Fruit fly (Drosophila melanogaster) whole organism, embryonic: ENCODE results near the gene Tim8.

Experiments
- Bteb2 ChIP-seq: fragments of 200-800 bp; sonication (Bioruptor generic); optimal IDR thresholded peaks from 2 replicates; lab custom pipeline; 2016; ENCODE audit warnings: missing biosample characterization, missing genetic modification characterization
- CG10321 ChIP-seq: fragments of 200-800 bp; sonication (Bioruptor generic); IDR thresholded peaks from 2 replicates; pipeline ENCODE4 v1.3.6; 2022; ENCODE audit warnings: missing biosample characterization, missing genetic modification characterization
- CG11085 ChIP-seq: fragments of 200-800 bp; sonication (Bioruptor generic); IDR thresholded peaks from 2 replicates; pipeline ENCODE4 v1.3.6; 2022; ENCODE audit warnings: missing biosample characterization, missing genetic modification characterization
- CG11247 ChIP-seq: fragments of 200-800 bp; sonication (Bioruptor generic); IDR thresholded peaks from 2 replicates; pipeline ENCODE4 v1.3.6; 2022; ENCODE audit warnings: missing biosample characterization, missing genetic modification characterization
- CG12071 ChIP-seq: fragments of 200-800 bp; sonication (Bioruptor generic); optimal IDR thresholded peaks from 3 replicates; lab custom pipeline; 2018; ENCODE audit warnings: missing biosample characterization, mild to moderate bottlenecking, missing genetic modification characterization
- CG12299 ChIP-seq: fragments of 200-800 bp; sonication (Bioruptor generic); optimal IDR thresholded peaks from 2 replicates; lab custom pipeline; 2018; ENCODE audit warnings: missing biosample characterization, mild to moderate bottlenecking, missing genetic modification characterization
- CG12769 ChIP-seq: fragments of 200-800 bp; sonication (Bioruptor generic); optimal IDR thresholded peaks from 2 replicates; lab custom pipeline; 2019; ENCODE audit warnings: missing biosample characterization, mild to moderate bottlenecking, missing genetic modification characterization, moderate library complexity
- CG12942 ChIP-seq: fragments of 200-800 bp; sonication (Bioruptor generic); optimal IDR thresholded peaks from 3 replicates; lab custom pipeline; 2016; ENCODE audit warnings: missing biosample characterization, missing genetic modification characterization
- CG13287 ChIP-seq: fragments of 200-800 bp; sonication (Bioruptor generic); IDR thresholded peaks from 2 replicates; pipeline ENCODE4 v1.3.6; 2022; ENCODE audit warnings: missing biosample characterization, missing genetic modification characterization; ENCODE audit not compliant: partially characterized antibody
- CG13424 ChIP-seq: fragments of 200-800 bp; sonication (Bioruptor generic); optimal IDR thresholded peaks from 2 replicates; lab custom pipeline; 2019; ENCODE audit warnings: missing biosample characterization, mild to moderate bottlenecking, missing genetic modification characterization, moderate library complexity
- CG15073 ChIP-seq: fragments of 200-800 bp; sonication (Bioruptor generic); optimal IDR thresholded peaks from 2 replicates; lab custom pipeline; 2016; ENCODE audit warnings: missing biosample characterization, missing genetic modification characterization
- CG17912 ChIP-seq: fragments of 200-800 bp; sonication (Bioruptor generic); optimal IDR thresholded peaks from 2 replicates; lab custom pipeline; 2018; ENCODE audit warnings: missing biosample characterization, mild to moderate bottlenecking, missing genetic modification characterization
- CG2199 ChIP-seq: fragments of 200-800 bp; sonication (Bioruptor generic); IDR thresholded peaks from 3 replicates; pipeline ENCODE4 v1.3.6; 2022; ENCODE audit warnings: missing biosample characterization, missing genetic modification characterization
- CG2889 ChIP-seq: fragments of 200-800 bp; sonication (Bioruptor generic); IDR thresholded peaks from 3 replicates; pipeline ENCODE4 v1.3.6; 2022; ENCODE audit warnings: missing biosample characterization, missing genetic modification characterization
- CG31224 ChIP-seq: fragments of 200-800 bp; sonication (Bioruptor generic); IDR thresholded peaks from 2 replicates; pipeline ENCODE4 v1.3.6; 2022; ENCODE audit warnings: missing biosample characterization, missing genetic modification characterization
- CG32772 ChIP-seq: fragments of 200-800 bp; sonication (Bioruptor generic); IDR thresholded peaks from 2 replicates; pipeline ENCODE4 v1.3.6; 2022; ENCODE audit warnings: missing biosample characterization, missing genetic modification characterization
- CG33213 ChIP-seq: fragments of 200-800 bp; sonication (Bioruptor generic); optimal IDR thresholded peaks from 3 replicates; lab custom pipeline; 2016; ENCODE audit warnings: missing biosample characterization, missing genetic modification characterization
- CG3726 ChIP-seq: fragments of 200-800 bp; sonication (Bioruptor generic); IDR thresholded peaks from 3 replicates; pipeline ENCODE4, ENCODE4 v1.3.6; 2022; ENCODE audit warnings: missing biosample characterization, missing genetic modification characterization
- CG4730 ChIP-seq: fragments of 200-800 bp; sonication (Bioruptor generic); IDR thresholded peaks from 2 replicates; pipeline ENCODE4 v1.3.6; 2022; ENCODE audit warnings: missing biosample characterization, missing genetic modification characterization
- CG6254 ChIP-seq: fragments of 200-800 bp; sonication (Bioruptor generic); optimal IDR thresholded peaks from 3 replicates; lab custom pipeline; 2017; ENCODE audit warnings: mild to moderate bottlenecking, missing biosample characterization, missing genetic modification reagents, missing genetic modification characterization
- CG9876 ChIP-seq: fragments of 200-800 bp; sonication (Bioruptor generic); optimal IDR thresholded peaks from 2 replicates; lab custom pipeline; 2016; ENCODE audit warnings: missing biosample characterization, missing genetic modification characterization
- CG9932 ChIP-seq: fragments of 200-800 bp; sonication (Bioruptor generic); IDR thresholded peaks from 2 replicates; pipeline ENCODE4 v1.3.6; 2022; ENCODE audit warnings: missing biosample characterization, missing genetic modification characterization
- CTCF ChIP-seq: fragments of 200-800 bp; sonication (Bioruptor generic); optimal IDR thresholded peaks from 2 replicates; lab custom pipeline; 2017; ENCODE audit warnings: missing biosample characterization, mild to moderate bottlenecking, missing genetic modification characterization, moderate library complexity
- Dfd ChIP-seq, 2 experiments: fragments of >200 bp; optimal IDR thresholded peaks; 2 replicates each; lab custom pipeline; 2017; ENCODE audit warnings: missing biosample characterization in 2 of 2, missing genetic modification characterization in 2 of 2
- Ets65A ChIP-seq: fragments of 200-800 bp; sonication (Bioruptor generic); peaks from one replicate; lab custom pipeline; 2016; ENCODE audit warnings: missing biosample characterization, missing genetic modification characterization
- Gsc ChIP-seq: fragments of 200-800 bp; sonication (Bioruptor generic); IDR thresholded peaks from 2 replicates; pipeline ENCODE4 v1.3.6; 2022; ENCODE audit warnings: missing biosample characterization, missing genetic modification characterization
- H2.0 ChIP-seq: fragments of 200-800 bp; sonication (Bioruptor generic); IDR thresholded peaks from 2 replicates; pipeline ENCODE4 v1.3.6; 2022; ENCODE audit warnings: missing biosample characterization, missing genetic modification characterization
- HLHmδ ChIP-seq: fragments of 200-800 bp; sonication (Bioruptor generic); optimal IDR thresholded peaks from 2 replicates; lab custom pipeline; 2018; ENCODE audit warnings: missing biosample characterization, mild to moderate bottlenecking, missing genetic modification characterization, moderate library complexity
- Hmx ChIP-seq: fragments of 200-800 bp; sonication (Bioruptor generic); optimal IDR thresholded peaks from 2 replicates; lab custom pipeline; 2016; ENCODE audit warnings: missing biosample characterization, missing genetic modification characterization
- Max ChIP-seq: fragments of 200-800 bp; sonication (Bioruptor generic); optimal IDR thresholded peaks from 2 replicates; lab custom pipeline; 2016; ENCODE audit warnings: missing biosample characterization, mild to moderate bottlenecking, missing genetic modification characterization
- NFAT ChIP-seq: fragments of 200-800 bp; sonication (Bioruptor generic); IDR thresholded peaks from 2 replicates; pipeline ENCODE4 v1.3.6; 2022; ENCODE audit warnings: missing biosample characterization, missing genetic modification characterization
- Nf-YC ChIP-seq: fragments of 200-800 bp; optimal IDR thresholded peaks from 3 replicates; lab custom pipeline; 2019; ENCODE audit warnings: missing biosample characterization, mild to moderate bottlenecking, missing genetic modification characterization, moderate library complexity
- Ravus ChIP-seq: fragments of 200-800 bp; sonication (Bioruptor generic); IDR thresholded peaks from 2 replicates; pipeline ENCODE4 v1.3.6; 2022; ENCODE audit warnings: missing biosample characterization, missing genetic modification characterization
- ab ChIP-seq: fragments of 200-800 bp; sonication (Bioruptor generic); optimal IDR thresholded peaks from 2 replicates; lab custom pipeline; 2016; ENCODE audit warnings: missing biosample characterization, missing genetic modification characterization
- ap ChIP-seq: fragments of 200-800 bp; sonication (Bioruptor generic); IDR thresholded peaks from 2 replicates; pipeline ENCODE4 v1.3.6; 2022; ENCODE audit warnings: missing biosample characterization, missing genetic modification characterization
- ase ChIP-seq: fragments of 200-800 bp; sonication (Bioruptor generic); IDR thresholded peaks from 3 replicates; pipeline ENCODE4 v1.3.6; 2022; ENCODE audit warnings: missing biosample characterization, missing genetic modification characterization
- dmrt11E ChIP-seq: fragments of 200-800 bp; sonication (Bioruptor generic); optimal IDR thresholded peaks from 3 replicates; lab custom pipeline; 2018; ENCODE audit warnings: missing biosample characterization, mild to moderate bottlenecking, missing genetic modification characterization, moderate library complexity
- emc ChIP-seq: fragments of 200-800 bp; sonication (Bioruptor generic); optimal IDR thresholded peaks from 2 replicates; lab custom pipeline; 2016; ENCODE audit warnings: missing biosample characterization, missing genetic modification characterization
- fd3F ChIP-seq: fragments of 200-800 bp; sonication (Bioruptor generic); optimal IDR thresholded peaks from 2 replicates; lab custom pipeline; 2018; ENCODE audit warnings: missing biosample characterization, mild to moderate bottlenecking, missing genetic modification characterization, moderate library complexity
- hb ChIP-seq: fragments of 200-800 bp; sonication (Bioruptor generic); IDR thresholded peaks from 3 replicates; pipeline ENCODE4 v1.3.6; 2022; ENCODE audit warnings: missing biosample characterization, missing genetic modification characterization; ENCODE audit not compliant: partially characterized antibody
- hbn ChIP-seq: fragments of 200-800 bp; sonication (Bioruptor generic); IDR thresholded peaks from 2 replicates; pipeline ENCODE4 v1.3.6; 2022; ENCODE audit warnings: missing biosample characterization, missing genetic modification characterization; ENCODE audit not compliant: partially characterized antibody
- insv ChIP-seq, 2 experiments: fragments of 200-800 bp; sonication (Bioruptor generic); optimal IDR thresholded peaks; 3 replicates each; lab custom pipeline; 2016 to 2018; ENCODE audit warnings: missing biosample characterization in 2 of 2, missing genetic modification characterization in 2 of 2
- lilli ChIP-seq: fragments of 200-800 bp; sonication (Bioruptor generic); optimal IDR thresholded peaks from 3 replicates; lab custom pipeline; 2016; ENCODE audit warnings: missing biosample characterization, missing genetic modification characterization
- mld ChIP-seq: fragments of 200-800 bp; sonication (Bioruptor generic); IDR thresholded peaks from 3 replicates; pipeline ENCODE4 v1.3.6; 2022; ENCODE audit warnings: missing biosample characterization, missing genetic modification characterization; ENCODE audit not compliant: partially characterized antibody
- nau ChIP-seq: fragments of 200-800 bp; sonication (Bioruptor generic); optimal IDR thresholded peaks from 3 replicates; lab custom pipeline; 2017; ENCODE audit warnings: missing biosample characterization, mild to moderate bottlenecking, missing genetic modification characterization, missing genetic modification reagents
- nerfin-2 ChIP-seq: fragments of 200-800 bp; sonication (Bioruptor generic); IDR thresholded peaks from 2 replicates; pipeline ENCODE4 v1.3.6; 2022; ENCODE audit warnings: missing biosample characterization, missing genetic modification characterization; ENCODE audit not compliant: partially characterized antibody
- peb ChIP-seq: fragments of 200-800 bp; sonication (Bioruptor generic); IDR thresholded peaks from 2 replicates; pipeline ENCODE4 v1.3.6; 2022; ENCODE audit warnings: missing biosample characterization, missing genetic modification characterization
- sd ChIP-seq: fragments of 200-800 bp; sonication (Bioruptor generic); optimal IDR thresholded peaks from 3 replicates; lab custom pipeline; 2018; ENCODE audit warnings: missing biosample characterization, mild to moderate bottlenecking, missing genetic modification characterization, moderate library complexity
- tna ChIP-seq: fragments of 200-800 bp; sonication (Bioruptor generic); IDR thresholded peaks from 2 replicates; pipeline ENCODE4 v1.3.6; 2022; ENCODE audit warnings: missing biosample characterization, missing genetic modification characterization; ENCODE audit not compliant: partially characterized antibody
- unc-4 ChIP-seq: fragments of 200-800 bp; sonication (Bioruptor generic); IDR thresholded peaks from 2 replicates; pipeline ENCODE4 v1.3.6; 2022; ENCODE audit warnings: missing biosample characterization, missing genetic modification characterization; ENCODE audit not compliant: partially characterized antibody
- wdn ChIP-seq: fragments of 200-800 bp; sonication (Bioruptor generic); IDR thresholded peaks from 2 replicates; pipeline ENCODE4 v1.3.6; 2022; ENCODE audit warnings: missing biosample characterization, missing genetic modification characterization
- wor ChIP-seq: fragments of 200-800 bp; sonication (Bioruptor generic); IDR thresholded peaks from 2 replicates; pipeline ENCODE4 v1.3.6; 2022; ENCODE audit warnings: missing biosample characterization, missing genetic modification characterization

Gene Tim8

dm6 chrX:11325175-11325768 is 43.0 kb upstream of the Tim8 start, which contains the start of gene Gapvd1 (continued):
- TF ChIP-seq insv (GFP tag; optimal IDR thresholded peaks at IDR 0.05; lab: Kevin White, UChicago) (peak in 1 of 2 experiments; percentile 56), CG13287 (GFP tag; lab: Robert Waterston, UW) (peak; percentile 85), hb (GFP tag; lab: Robert Waterston, UW) (peak; percentile 71), Ravus (GFP tag; lab: Robert Waterston, UW) (no peak), NFAT (GFP tag; lab: Robert Waterston, UW) (peak; percentile 53; the same call in 1 of the 2 replicates), Ets65A (GFP tag; lab: Kevin White, UChicago) (peak; percentile 43), Nf-YC (tag; lab: Kevin White, UChicago) (peak; percentile 11), fd3F (GFP tag; lab: Kevin White, UChicago) (no peak), CG10321 (GFP tag; lab: Robert Waterston, UW) (no peak), wdn (GFP tag; lab: Robert Waterston, UW) (no peak), ase (GFP tag; lab: Robert Waterston, UW) (no peak), nau (GFP tag; lab: Kevin White, UChicago) (no peak), Bteb2 (peak; percentile 21), CG9876 (GFP tag; lab: Kevin White, UChicago) (no peak), ap (GFP tag; lab: Robert Waterston, UW) (no peak), H2.0 (GFP tag; lab: Robert Waterston, UW) (no peak), CG11247 (GFP tag; lab: Robert Waterston, UW) (no peak), sd (tag; lab: Kevin White, UChicago) (no peak), CG12299 (tag; lab: Kevin White, UChicago) (peak; percentile 41), CTCF (GFP tag; lab: Kevin White, UChicago) (no peak), CG2199 (GFP tag; lab: Robert Waterston, UW) (no peak), CG17912 (GFP tag; lab: Kevin White, UChicago) (no peak), tna (GFP tag; lab: Robert Waterston, UW) (peak; percentile 80), CG12769 (tag; lab: Kevin White, UChicago) (peak; percentile 34), peb (GFP tag; lab: Robert Waterston, UW) (no peak), CG4730 (GFP tag; lab: Robert Waterston, UW) (no peak), CG31224 (no peak), CG33213 (GFP tag; lab: Kevin White, UChicago) (no peak), CG9932 (GFP tag; lab: Robert Waterston, UW) (peak; percentile 65; the same call in 1 of the 2 replicates), CG12071 (no peak), wor (GFP tag; lab: Robert Waterston, UW) (no peak), hbn (GFP tag; lab: Robert Waterston, UW) (peak; percentile 70), Dfd (GFP tag; optimal IDR thresholded peaks at IDR 0.05; lab: Kevin White, UChicago) (no peak), dmrt11E (no peak), nerfin-2 (peak; percentile 80), ab (GFP tag; lab: Kevin White, UChicago) (no peak), CG13424 (tag; lab: Kevin White, UChicago) (no peak), CG12942 (GFP tag; lab: Kevin White, UChicago) (no peak), CG3726 (GFP tag; lab: Robert Waterston, UW) (no peak), lilli (peak; percentile 44), Hmx (GFP tag; lab: Kevin White, UChicago) (no peak), CG6254 (GFP tag; lab: Kevin White, UChicago) (no peak), CG2889 (GFP tag; lab: Robert Waterston, UW) (no peak), unc-4 (peak; percentile 83), mld (peak; percentile 87), Gsc (GFP tag; lab: Robert Waterston, UW) (no peak), Max (GFP tag; lab: Kevin White, UChicago) (peak; percentile 10), CG11085 (GFP tag; lab: Robert Waterston, UW) (no peak), CG32772 (GFP tag; lab: Robert Waterston, UW) (no peak), HLHmδ (GFP tag; lab: Kevin White, UChicago) (no peak), emc (GFP tag; lab: Kevin White, UChicago) (no peak), CG15073 (GFP tag; lab: Kevin White, UChicago) (no peak)
